Worm (Caenorhabditis elegans): ENCODE results near the gene C03B1.5.

- TF ChIP-seq ceh-82 (tag; optimal IDR thresholded peaks at IDR 0.05) (no peak), nfya-1 (tag; optimal IDR thresholded peaks at IDR 0.05; ENCODE audit: insufficient read depth) (no peak)
These were observed 24.0 kb upstream of the C03B1.5 start, which contains the start of gene col-170 for ce11 chrX:6331409-6331808.

All from whole organism, L3 larva.